Worm (Caenorhabditis elegans) whole organism, young adult: Measurements from ENCODE around the gene srd-11.
A peak's percentile ranks its signal among the peaks of the same experiment; 100 is the strongest.

Source experiments
- B0261.1 ChIP-seq: sonication (generic microtip); optimal IDR thresholded peaks from 2 replicates; lab custom pipeline; 2016; ENCODE audit warnings: mild to moderate bottlenecking, missing genetic modification characterization, moderate library complexity, missing compliant biosample characterization
- F10E7.11 ChIP-seq: sonication (generic microtip); optimal IDR thresholded peaks from 2 replicates; lab custom pipeline; 2017; ENCODE audit warnings: mild to moderate bottlenecking, missing genetic modification characterization, moderate library complexity, missing compliant biosample characterization
- F37B4.10 ChIP-seq: fragments of 200-800 bp; sonication (Bioruptor generic); IDR thresholded peaks from 2 replicates; pipeline ENCODE4 v1.3.6; 2022; ENCODE audit warnings: missing genetic modification characterization, missing compliant biosample characterization
- F57A8.1 ChIP-seq: fragments of 200-800 bp; sonication (Bioruptor generic); optimal IDR thresholded peaks from 2 replicates; lab custom pipeline; 2018; ENCODE audit warnings: mild to moderate bottlenecking, missing genetic modification characterization, moderate library complexity, missing compliant biosample characterization
- F57C9.4 ChIP-seq: sonication (generic microtip); optimal IDR thresholded peaks from 2 replicates; lab custom pipeline; 2017; ENCODE audit warnings: mild to moderate bottlenecking, missing genetic modification characterization, missing compliant biosample characterization
- Y67H2A.10 ChIP-seq: fragments of 200-800 bp; sonication (Bioruptor generic); conservative IDR thresholded peaks from 2 replicates; pipeline ENCODE4 v1.3.6; 2022; ENCODE audit warnings: missing genetic modification reagents, missing genetic modification characterization, missing compliant biosample characterization
- Y95B8A.8 ChIP-seq: fragments of 200-800 bp; sonication (Bioruptor generic); IDR thresholded peaks from 2 replicates; pipeline ENCODE4 v1.3.6; 2022; ENCODE audit warnings: missing genetic modification reagents, missing genetic modification characterization, missing compliant biosample characterization
- atf-7 ChIP-seq: sonication (generic microtip); optimal IDR thresholded peaks from 2 replicates; lab custom pipeline; 2017; ENCODE audit warnings: mild to moderate bottlenecking, missing genetic modification characterization, missing compliant biosample characterization
- attf-5 ChIP-seq: fragments of 200-800 bp; sonication (Bioruptor generic); optimal IDR thresholded peaks from 2 replicates; lab custom pipeline; 2018; ENCODE audit warnings: mild to moderate bottlenecking, missing genetic modification characterization, missing compliant biosample characterization
- attf-6 ChIP-seq: fragments of 200-800 bp; sonication (Bioruptor generic); IDR thresholded peaks from 2 replicates; pipeline ENCODE4 v1.3.6; 2022; ENCODE audit warnings: missing genetic modification reagents, missing genetic modification characterization, missing compliant biosample characterization
- ceh-27 ChIP-seq: fragments of 200-800 bp; sonication (Bioruptor generic); optimal IDR thresholded peaks from 2 replicates; lab custom pipeline; 2018; ENCODE audit warnings: mild to moderate bottlenecking, missing genetic modification characterization, moderate library complexity, missing compliant biosample characterization
- ceh-40 ChIP-seq: fragments of 200-800 bp; sonication (Bioruptor generic); IDR thresholded peaks from 2 replicates; pipeline ENCODE4 v1.3.6; 2022; ENCODE audit warnings: missing genetic modification characterization, missing compliant biosample characterization
- ceh-58 ChIP-seq: fragments of 200-800 bp; sonication (Bioruptor generic); IDR thresholded peaks from 2 replicates; pipeline ENCODE4 v1.3.6; 2022; ENCODE audit warnings: missing genetic modification characterization, missing compliant biosample characterization
- chd-7 ChIP-seq: sonication (generic microtip); optimal IDR thresholded peaks from 2 replicates; lab custom pipeline; 2016; ENCODE audit warnings: mild to moderate bottlenecking, missing genetic modification characterization, moderate library complexity, missing compliant biosample characterization
- egrh-3 ChIP-seq: fragments of 200-800 bp; sonication (Bioruptor generic); IDR thresholded peaks from 2 replicates; pipeline ENCODE4 v1.3.6; 2022; ENCODE audit warnings: missing genetic modification reagents, missing genetic modification characterization, missing compliant biosample characterization
- hlh-12 ChIP-seq: sonication (generic microtip); optimal IDR thresholded peaks from 2 replicates; lab custom pipeline; 2016; ENCODE audit warnings: missing genetic modification characterization, missing compliant biosample characterization
- hlh-26 ChIP-seq: fragments of 200-800 bp; sonication (Bioruptor generic); conservative IDR thresholded peaks from 2 replicates; pipeline ENCODE4 v1.3.6; 2022; ENCODE audit warnings: missing genetic modification reagents, missing genetic modification characterization, missing compliant biosample characterization
- hmg-1.2 ChIP-seq: fragments of 200-800 bp; sonication (Bioruptor generic); IDR thresholded peaks from 2 replicates; pipeline ENCODE4 v1.3.6; 2022; ENCODE audit warnings: missing genetic modification reagents, missing genetic modification characterization, missing compliant biosample characterization
- let-607 ChIP-seq, 2 experiments: fragments of 200-800 bp in 1 of 2; sonication (Bioruptor generic) in 1 of 2; sonication (generic microtip) in 1 of 2; optimal IDR thresholded peaks; 2 replicates each; lab custom pipeline; 2016 to 2018; ENCODE audit warnings: mild to moderate bottlenecking in 2 of 2, missing compliant biosample characterization in 2 of 2, missing genetic modification characterization in 2 of 2, moderate library complexity in 2 of 2, missing genotype in 1 of 2
- lin-35 ChIP-seq, 3 experiments: fragments of 150-350 bp in 2 of 3; sonication (generic microtip) in 1 of 3; optimal IDR thresholded peaks; 2 replicates each; lab custom pipeline; 2014 to 2018; ENCODE audit warnings: missing biosample characterization in 3 of 3, missing genetic modification characterization in 3 of 3, missing genetic modification reagents in 3 of 3
- lsy-27 ChIP-seq: sonication (generic microtip); optimal IDR thresholded peaks from 2 replicates; lab custom pipeline; 2017; ENCODE audit warnings: missing genetic modification characterization, mild to moderate bottlenecking, missing compliant biosample characterization, antibody characterized with exemption, missing genotype, borderline replicate concordance; ENCODE audit not compliant: insufficient read depth
- madf-10 ChIP-seq: sonication (generic microtip); optimal IDR thresholded peaks from 2 replicates; lab custom pipeline; 2016; ENCODE audit warnings: mild to moderate bottlenecking, missing genetic modification characterization, missing compliant biosample characterization
- nhr-27 ChIP-seq: fragments of 200-800 bp; sonication (Bioruptor generic); optimal IDR thresholded peaks from 2 replicates; lab custom pipeline; 2018; ENCODE audit warnings: mild to moderate bottlenecking, missing genetic modification characterization, moderate library complexity, missing compliant biosample characterization
- pbrm-1 ChIP-seq: fragments of 200-800 bp; sonication (Bioruptor generic); IDR thresholded peaks from 2 replicates; pipeline ENCODE4 v1.3.6; 2022; ENCODE audit warnings: missing genetic modification reagents, missing genetic modification characterization, missing compliant biosample characterization
- snpc-3.4 ChIP-seq: sonication (generic microtip); optimal IDR thresholded peaks from 2 replicates; lab custom pipeline; 2017; ENCODE audit warnings: missing genetic modification characterization, mild to moderate bottlenecking, missing compliant biosample characterization, antibody characterized with exemption, moderate library complexity, missing genotype, missing genetic modification reagents
- snpc-4 ChIP-seq, 5 experiments: fragments of 150-350 bp in 1 of 5; sonication (generic microtip) in 4 of 5; optimal IDR thresholded peaks; 2 replicates each; lab custom pipeline; 2014 to 2018; ENCODE audit warnings: missing genetic modification characterization in 5 of 5, missing biosample characterization in 3 of 5, antibody characterized with exemption in 2 of 5, mild to moderate bottlenecking in 2 of 5, missing compliant biosample characterization in 2 of 5, missing genotype in 2 of 5, moderate library complexity in 2 of 5, missing genetic modification reagents in 1 of 5
- somi-1 ChIP-seq: fragments of 200-800 bp; sonication (Bioruptor generic); optimal IDR thresholded peaks from 2 replicates; lab custom pipeline; 2018; ENCODE audit warnings: mild to moderate bottlenecking, missing genetic modification characterization, missing compliant biosample characterization
- sptf-2 ChIP-seq: fragments of 200-800 bp; sonication (Bioruptor generic); optimal IDR thresholded peaks from 2 replicates; lab custom pipeline; 2018; ENCODE audit warnings: mild to moderate bottlenecking, missing genetic modification characterization, missing compliant biosample characterization
- ztf-3 ChIP-seq: fragments of 200-800 bp; sonication (Bioruptor generic); optimal IDR thresholded peaks from 2 replicates; lab custom pipeline; 2018; ENCODE audit warnings: mild to moderate bottlenecking, missing genetic modification characterization, missing compliant biosample characterization

Gene srd-11

ce11 chrV:13620676-13621075 lies 1.0 kb upstream of the srd-11 start, which contains the start of gene F53F4.15:
F53F4.15 (plus strand) TSS chrV:13620976.
- TF ChIP-seq Y95B8A.8 (GFP tag; lab: Robert Waterston, UW) (no peak), ceh-40 (GFP tag; lab: Robert Waterston, UW) (no peak), egrh-3 (no peak), snpc-4 (GFP tag; optimal IDR thresholded peaks at IDR 0.05; lab: Kevin White, UChicago) (no peak), snpc-4 (tag; optimal IDR thresholded peaks at IDR 0.05; lab: Kevin White, UChicago) (no peak), lin-35 (GFP tag; optimal IDR thresholded peaks at IDR 0.05; lab: Kevin White, UChicago) (no peak), nhr-27 (no peak)

- no peak for TF ChIP-seq ceh-58 (GFP tag; lab: Robert Waterston, UW)
- TF ChIP-seq lin-35 (GFP tag; optimal IDR thresholded peaks at IDR 0.05; lab: Kevin White, UChicago) = no peak
- TF ChIP-seq let-607 (tag; optimal IDR thresholded peaks at IDR 0.05; lab: Kevin White, UChicago) = no peak
- no peak for TF ChIP-seq nhr-27
- no peak for TF ChIP-seq attf-5 (GFP tag; lab: Kevin White, UChicago)
- no peak for TF ChIP-seq F10E7.11 (tag; lab: Kevin White, UChicago)
- no peak for TF ChIP-seq B0261.1 (tag; lab: Kevin White, UChicago)
- no peak for TF ChIP-seq hmg-1.2 (GFP tag; lab: Robert Waterston, UW)
Observed at ce11 chrV:13613870-13614269, 5.8 kb downstream of the srd-11 start, which contains the start of gene F53F4.7. F53F4.7 (minus strand) TSS chrV:13613970.

- no peak for TF ChIP-seq ceh-27
Observed at ce11 chrV:13611782-13612181, 7.9 kb downstream of the srd-11 start, which contains the start of gene spig-9. spig-9 (minus strand) TSS chrV:13611882.

- TF ChIP-seq attf-6 (no peak), hmg-1.2 (GFP tag; lab: Robert Waterston, UW) (peak; percentile 63)
- TF ChIP-seq, all 124 proteins: peak for 1
Observed at ce11 chrV:13609806-13610205, 9.8 kb downstream of the srd-11 start.

ce11 chrV:13608486-13608885 lies 11.2 kb downstream of the srd-11 start:
- TF ChIP-seq madf-10 (tag; lab: Kevin White, UChicago) = no peak
- TF ChIP-seq somi-1 = peak; percentile 30
- TF ChIP-seq pbrm-1 (GFP tag; lab: Robert Waterston, UW) = no peak
- no peak for TF ChIP-seq lsy-27 (tag; lab: Kevin White, UChicago)
- TF ChIP-seq atf-7 = no peak

- TF ChIP-seq F57C9.4 (tag; lab: Kevin White, UChicago) (no peak), F37B4.10 (GFP tag; lab: Robert Waterston, UW) (no peak), ztf-3 (GFP tag; lab: Kevin White, UChicago) (no peak), chd-7 (tag; lab: Kevin White, UChicago) (no peak), hlh-26 (GFP tag; lab: Robert Waterston, UW) (no peak), snpc-3.4 (tag; lab: Kevin White, UChicago) (no peak), let-607 (tag; optimal IDR thresholded peaks at IDR 0.05; lab: Kevin White, UChicago) (no peak), Y67H2A.10 (no peak), sptf-2 (GFP tag; lab: Kevin White, UChicago) (no peak), hlh-12 (tag; lab: Kevin White, UChicago) (no peak), F57A8.1 (GFP tag; lab: Kevin White, UChicago) (no peak)
Observed at ce11 chrV:13606651-13607242, 12.9 kb downstream of the srd-11 start, which contains the start of gene fmo-4. fmo-4 (minus strand) TSS chrV:13606701.
